Fruit fly (Drosophila melanogaster) whole organism, adult: ENCODE measurements around the gene CG15760.
A peak's percentile ranks its signal among the peaks of the same experiment; 100 is the strongest.

Experiments used
- CG11617 ChIP-seq: fragments of 200-800 bp; sonication (Bioruptor generic); optimal IDR thresholded peaks from 2 replicates; lab custom pipeline; 2017; ENCODE audit warnings: mild to moderate bottlenecking, missing biosample characterization, missing genetic modification reagents, missing genetic modification characterization
- CG12768 ChIP-seq: fragments of 200-800 bp; sonication (Bioruptor generic); optimal IDR thresholded peaks from 2 replicates; lab custom pipeline; 2017; ENCODE audit warnings: missing biosample characterization, missing genetic modification characterization, mild to moderate bottlenecking, moderate library complexity, missing genetic modification reagents
- CG14711 ChIP-seq: fragments of 200-800 bp; sonication (Bioruptor generic); optimal IDR thresholded peaks from 2 replicates; lab custom pipeline; 2018; ENCODE audit warnings: missing biosample characterization, mild to moderate bottlenecking, missing genetic modification characterization, moderate library complexity
- CG1620 ChIP-seq: fragments of 200-800 bp; sonication (Bioruptor generic); optimal IDR thresholded peaks from 2 replicates; lab custom pipeline; 2016; ENCODE audit warnings: missing biosample characterization, missing genetic modification characterization
- CG33017 ChIP-seq: fragments of 200-800 bp; sonication (Bioruptor generic); optimal IDR thresholded peaks from 2 replicates; lab custom pipeline; 2018; ENCODE audit warnings: missing biosample characterization, mild to moderate bottlenecking, missing genetic modification characterization, moderate library complexity
- CG5204 ChIP-seq: fragments of 200-800 bp; sonication (Bioruptor generic); optimal IDR thresholded peaks from 2 replicates; lab custom pipeline; 2016; ENCODE audit warnings: missing biosample characterization, missing genetic modification characterization
- CG7045 ChIP-seq: fragments of 200-800 bp; sonication (Bioruptor generic); optimal IDR thresholded peaks from 2 replicates; lab custom pipeline; 2017; ENCODE audit warnings: missing biosample characterization, mild to moderate bottlenecking, missing genetic modification characterization
- CG7101 ChIP-seq: fragments of 200-800 bp; sonication (Bioruptor generic); optimal IDR thresholded peaks from 2 replicates; lab custom pipeline; 2018; ENCODE audit warnings: missing biosample characterization, mild to moderate bottlenecking, missing genetic modification characterization, moderate library complexity
- Clk ChIP-seq: fragments of 200-800 bp; sonication (Bioruptor generic); optimal IDR thresholded peaks from 2 replicates; lab custom pipeline; 2017; ENCODE audit warnings: missing biosample characterization, missing genetic modification characterization
- Crg-1 ChIP-seq: fragments of 200-800 bp; sonication (Bioruptor generic); optimal IDR thresholded peaks from 2 replicates; lab custom pipeline; 2016; ENCODE audit warnings: missing biosample characterization, missing genetic modification characterization
- Hr96 ChIP-seq: fragments of 200-800 bp; sonication (Bioruptor generic); optimal IDR thresholded peaks from 2 replicates; lab custom pipeline; 2016; ENCODE audit warnings: missing biosample characterization, missing genetic modification characterization
- Mnt ChIP-seq: fragments of 200-800 bp; sonication (Bioruptor generic); optimal IDR thresholded peaks from 2 replicates; lab custom pipeline; 2016; ENCODE audit warnings: missing biosample characterization, mild to moderate bottlenecking, missing genetic modification characterization
- bab1 ChIP-seq: fragments of 200-800 bp; sonication (Bioruptor generic); optimal IDR thresholded peaks from 3 replicates; lab custom pipeline; 2019; ENCODE audit warnings: missing biosample characterization, mild to moderate bottlenecking, missing genetic modification characterization, moderate library complexity
- cic ChIP-seq: fragments of 200-800 bp; sonication (Bioruptor generic); optimal IDR thresholded peaks from 2 replicates; lab custom pipeline; 2017; ENCODE audit warnings: missing biosample characterization, mild to moderate bottlenecking, missing genetic modification characterization, moderate library complexity
- cnc ChIP-seq, 2 experiments: fragments of >200 bp; optimal IDR thresholded peaks; 2 replicates each; lab custom pipeline; 2017
- kay ChIP-seq: fragments of 200-800 bp; sonication (Bioruptor generic); peaks from one replicate; lab custom pipeline; 2016; ENCODE audit warnings: missing biosample characterization, missing genetic modification characterization, borderline replicate concordance
- ovo ChIP-seq: fragments of 200-800 bp; sonication (Bioruptor generic); optimal IDR thresholded peaks from 2 replicates; lab custom pipeline; 2016; ENCODE audit warnings: missing biosample characterization, missing genetic modification characterization
- pad ChIP-seq: fragments of 200-800 bp; sonication (Bioruptor generic); optimal IDR thresholded peaks from 3 replicates; lab custom pipeline; 2017; ENCODE audit warnings: missing biosample characterization, missing genetic modification characterization, mild to moderate bottlenecking, moderate library complexity, missing genetic modification reagents
- tj ChIP-seq: fragments of 200-800 bp; sonication (Bioruptor generic); optimal IDR thresholded peaks from 3 replicates; lab custom pipeline; 2017; ENCODE audit warnings: missing biosample characterization, mild to moderate bottlenecking, missing genetic modification characterization, moderate library complexity
- toe ChIP-seq: fragments of 200-800 bp; sonication (Bioruptor generic); optimal IDR thresholded peaks from 2 replicates; lab custom pipeline; 2016; ENCODE audit warnings: missing biosample characterization, missing genetic modification characterization

CG15760 gene

DNA sequence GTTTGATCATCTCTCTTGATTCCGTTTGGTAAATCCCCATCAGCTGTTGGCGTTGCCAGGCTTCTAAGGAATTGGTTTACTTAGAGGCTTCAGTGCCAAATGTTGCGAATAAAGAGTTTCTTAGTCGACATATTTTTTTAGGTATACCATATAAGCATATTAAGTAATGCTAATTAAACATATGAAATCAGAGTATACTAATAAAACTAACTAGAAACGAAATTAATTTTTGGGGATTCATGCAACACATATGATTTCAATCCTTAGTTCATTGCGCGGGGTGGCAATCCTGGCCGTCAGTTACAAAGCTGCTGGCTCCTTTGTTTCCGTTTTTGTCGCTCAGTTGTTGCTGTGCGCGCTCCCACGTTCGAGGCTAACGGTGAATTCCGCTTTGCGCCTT is at the start of gene CG15760:
Gene CG15760 (plus strand): TSS at position 334 of the 400 bp plus-strand sequence.
- TF ChIP-seq CG7045 (GFP tag; lab: Kevin White, UChicago) (peak; percentile 2), pad (GFP tag; lab: Kevin White, UChicago) (no peak), kay (GFP tag; lab: Kevin White, UChicago) (no peak), CG14711 (tag; lab: Kevin White, UChicago) (peak; percentile 34), CG7101 (tag; lab: Kevin White, UChicago) (peak; percentile 0)

DNA sequence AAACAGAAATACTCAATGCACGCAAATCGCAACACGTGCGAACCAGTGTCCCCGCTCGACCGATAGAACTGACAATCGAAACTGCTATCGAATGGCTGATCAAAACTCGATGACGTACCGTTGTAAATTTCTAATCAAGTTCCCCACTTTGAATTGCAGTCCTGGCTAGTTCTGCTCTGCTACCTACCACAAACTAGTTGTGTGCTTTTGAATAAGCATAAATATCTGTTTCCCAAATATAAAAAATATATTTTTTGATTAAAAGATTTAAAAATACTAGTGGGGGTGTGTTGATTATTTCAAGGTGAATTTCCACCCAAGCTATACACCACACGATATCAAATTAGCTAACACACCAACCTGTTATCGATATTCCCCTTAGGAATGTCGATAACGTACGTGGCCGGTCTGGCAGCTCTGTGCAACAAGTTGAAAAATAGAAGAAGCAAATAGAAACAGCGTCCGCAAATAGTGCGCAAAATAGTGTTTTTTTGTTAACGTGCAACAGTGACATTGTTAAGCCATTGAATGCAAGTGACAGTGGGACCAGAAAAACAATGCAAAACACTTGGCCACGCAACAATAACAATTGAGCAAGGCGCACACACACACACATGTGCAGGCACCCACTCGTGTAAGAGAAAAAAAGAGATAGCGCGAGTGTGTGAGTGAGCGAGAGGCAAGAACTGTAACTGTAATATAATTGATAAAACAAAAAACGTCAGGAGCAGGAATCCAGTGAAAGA is 45.0 kb upstream of the CG15760 start, which contains the start of the genes CG2691 and NFAT:
Gene CG2691 (minus strand): TSS at position 75 of the 746 bp plus-strand sequence.
Gene NFAT (plus strand): TSS at position 412 of the 746 bp plus-strand sequence.
- TF ChIP-seq CG12768 (GFP tag; lab: Kevin White, UChicago) (no peak), tj (GFP tag; lab: Kevin White, UChicago) (no peak), Clk (GFP tag; lab: Kevin White, UChicago) (no peak), CG1620 (no peak), Mnt (GFP tag; lab: Kevin White, UChicago) (peak; percentile 96), kay (GFP tag; lab: Kevin White, UChicago) (no peak), CG5204 (GFP tag; lab: Kevin White, UChicago) (no peak), CG33017 (tag; lab: Kevin White, UChicago) (no peak), CG11617 (GFP tag; lab: Kevin White, UChicago) (peak; percentile 39), CG7101 (tag; lab: Kevin White, UChicago) (no peak), Hr96 (GFP tag; lab: Kevin White, UChicago) (no peak), bab1 (GFP tag; lab: Kevin White, UChicago) (peak; percentile 4), cnc (optimal IDR thresholded peaks at IDR 0.05; lab: Kevin White, UChicago) (no peak), pad (GFP tag; lab: Kevin White, UChicago) (peak; percentile 94), ovo (GFP tag; lab: Kevin White, UChicago) (peak; percentile 50), CG14711 (tag; lab: Kevin White, UChicago) (no peak), cic (GFP tag; lab: Kevin White, UChicago) (peak; percentile 16), CG7045 (GFP tag; lab: Kevin White, UChicago) (no peak), toe (GFP tag; lab: Kevin White, UChicago) (no peak), Crg-1 (GFP tag; lab: Kevin White, UChicago) (no peak)

DNA sequence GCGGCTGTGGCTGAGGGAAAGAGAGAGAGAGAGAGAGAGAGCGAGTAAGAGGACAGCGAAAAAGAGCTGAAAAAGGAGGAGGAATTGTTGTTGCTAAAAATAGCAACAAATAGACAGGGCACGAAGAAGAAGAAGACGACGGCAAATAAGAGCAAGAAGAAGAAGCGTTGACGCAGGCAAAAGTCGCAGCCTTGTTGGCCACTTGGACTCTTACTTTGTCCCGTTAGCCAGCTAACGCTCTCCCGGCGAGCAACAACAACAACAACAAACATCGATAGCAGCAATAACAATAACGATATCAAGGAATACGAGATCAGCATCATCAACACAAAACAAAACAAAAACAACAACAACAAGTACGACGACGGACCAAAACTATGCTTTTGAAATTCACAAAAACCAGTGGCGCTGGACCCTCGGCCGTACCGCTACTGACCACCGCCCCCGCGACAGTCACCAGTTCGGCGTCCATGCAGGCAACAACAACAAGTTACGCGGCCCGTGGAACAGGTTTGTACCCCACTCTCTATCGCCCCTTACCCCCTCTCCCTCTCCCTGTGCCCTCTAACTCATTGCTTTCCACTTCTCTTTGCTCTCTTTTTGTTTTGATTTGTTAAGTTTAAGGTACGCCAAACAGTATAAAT is 44.3 kb upstream of the CG15760 start:
- no peak for TF ChIP-seq cnc (optimal IDR thresholded peaks at IDR 0.05; lab: Kevin White, UChicago)
- TF ChIP-seq Crg-1 (GFP tag; lab: Kevin White, UChicago), result no peak
- no peak for TF ChIP-seq Clk (GFP tag; lab: Kevin White, UChicago)
- no peak for TF ChIP-seq kay (GFP tag; lab: Kevin White, UChicago)
- peak; percentile 67 for TF ChIP-seq tj (GFP tag; lab: Kevin White, UChicago)
- no peak for TF ChIP-seq Hr96 (GFP tag; lab: Kevin White, UChicago)
- TF ChIP-seq ovo (GFP tag; lab: Kevin White, UChicago), result peak; percentile 29
- no peak for TF ChIP-seq cic (GFP tag; lab: Kevin White, UChicago)
- TF ChIP-seq pad (GFP tag; lab: Kevin White, UChicago), result peak; percentile 63
- TF ChIP-seq CG33017 (tag; lab: Kevin White, UChicago), result no peak
- TF ChIP-seq toe (GFP tag; lab: Kevin White, UChicago), result no peak
- TF ChIP-seq CG7101 (tag; lab: Kevin White, UChicago), result no peak
- no peak for TF ChIP-seq CG7045 (GFP tag; lab: Kevin White, UChicago)
- no peak for TF ChIP-seq bab1 (GFP tag; lab: Kevin White, UChicago)
- TF ChIP-seq CG14711 (tag; lab: Kevin White, UChicago), result no peak
- no peak for TF ChIP-seq CG11617 (GFP tag; lab: Kevin White, UChicago)
- no peak for TF ChIP-seq Mnt (GFP tag; lab: Kevin White, UChicago)
- TF ChIP-seq CG12768 (GFP tag; lab: Kevin White, UChicago), result no peak
- no peak for TF ChIP-seq CG1620
- no peak for TF ChIP-seq CG5204 (GFP tag; lab: Kevin White, UChicago)

DNA sequence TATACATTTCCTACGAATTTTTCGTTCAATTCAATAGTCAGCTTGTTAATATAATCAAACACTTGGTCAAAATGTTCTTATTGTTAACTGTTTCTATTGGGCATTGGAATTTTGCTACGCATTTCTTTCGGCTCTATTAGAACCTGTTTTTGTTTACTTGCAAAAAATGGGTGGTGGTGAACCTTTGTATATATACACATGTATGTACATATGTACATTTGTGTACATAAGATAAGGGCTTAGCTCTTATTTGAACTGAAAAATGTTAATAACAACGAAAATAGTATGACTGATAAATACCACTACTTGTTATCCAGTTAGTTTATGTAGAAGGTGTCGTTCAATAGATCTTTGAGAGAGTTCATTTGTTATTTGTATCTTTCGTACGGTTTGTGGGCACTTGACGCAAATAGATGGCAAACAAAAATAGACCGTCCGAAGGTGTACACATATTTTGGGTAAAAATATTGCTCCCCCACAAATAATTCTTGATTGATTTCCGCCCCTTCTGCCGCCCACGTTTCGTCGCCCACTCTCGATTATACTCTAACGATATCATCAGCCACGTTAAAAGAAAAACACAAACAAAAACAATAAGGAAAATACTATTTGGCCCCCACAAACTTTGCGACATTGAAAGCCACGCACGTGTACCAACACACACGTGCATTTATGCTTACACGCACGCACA is 43.5 kb upstream of the CG15760 start:
- TF ChIP-seq Hr96 (GFP tag; lab: Kevin White, UChicago), result no peak
- TF ChIP-seq CG7101 (tag; lab: Kevin White, UChicago), result no peak
- TF ChIP-seq kay (GFP tag; lab: Kevin White, UChicago), result no peak
- no peak for TF ChIP-seq Mnt (GFP tag; lab: Kevin White, UChicago)
- TF ChIP-seq Crg-1 (GFP tag; lab: Kevin White, UChicago), result no peak
- TF ChIP-seq cnc (optimal IDR thresholded peaks at IDR 0.05; lab: Kevin White, UChicago), result no peak
- TF ChIP-seq CG14711 (tag; lab: Kevin White, UChicago), result no peak
- no peak for TF ChIP-seq CG7045 (GFP tag; lab: Kevin White, UChicago)
- no peak for TF ChIP-seq cic (GFP tag; lab: Kevin White, UChicago)
- TF ChIP-seq CG12768 (GFP tag; lab: Kevin White, UChicago), result no peak
- TF ChIP-seq CG5204 (GFP tag; lab: Kevin White, UChicago), result no peak
- TF ChIP-seq toe (GFP tag; lab: Kevin White, UChicago), result no peak
- TF ChIP-seq ovo (GFP tag; lab: Kevin White, UChicago), result no peak
- TF ChIP-seq CG33017 (tag; lab: Kevin White, UChicago), result no peak
- TF ChIP-seq pad (GFP tag; lab: Kevin White, UChicago), result no peak
- no peak for TF ChIP-seq Clk (GFP tag; lab: Kevin White, UChicago)
